Worm (Caenorhabditis elegans) whole organism, L3 larva: ENCODE data around the gene acp-4.

Experiments used
- nhr-237 ChIP-seq: fragments of 150-350 bp; optimal IDR thresholded peaks from 2 replicates; lab custom pipeline; 2014; ENCODE audit warnings: missing biosample characterization, missing genetic modification characterization

The acp-4 gene

DNA sequence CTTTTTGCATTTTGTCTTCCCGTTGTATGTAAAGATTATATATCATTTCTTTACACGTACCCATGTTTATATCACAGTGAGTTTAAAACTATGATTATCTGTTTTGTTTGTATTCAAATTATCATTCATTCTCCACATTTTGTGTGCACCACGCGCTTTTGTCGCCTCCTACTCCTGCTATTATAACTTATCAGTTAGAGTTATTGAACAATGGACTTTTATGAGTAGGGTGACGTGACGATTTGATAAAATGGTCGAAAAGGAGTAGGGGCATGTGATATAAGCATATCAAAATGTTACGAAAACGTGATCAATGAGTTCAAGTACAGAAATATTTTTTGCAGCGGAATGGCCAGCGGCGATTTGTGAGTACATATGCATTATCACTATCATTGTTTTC, 52.0 kb downstream of the acp-4 start (continued):
- no peak for TF ChIP-seq nhr-237 (tag; lab: Kevin White, UChicago)
- TF ChIP-seq, all 47 proteins: peak for 7
